Worm (Caenorhabditis elegans) whole organism, young adult: Measurements from ENCODE around the gene srz-24.

Experiments used
- B0019.2 ChIP-seq: fragments of 200-800 bp; sonication (Bioruptor generic); conservative IDR thresholded peaks from 2 replicates; pipeline ENCODE4 v1.3.6; 2022; ENCODE audit warnings: missing genetic modification reagents, missing genetic modification characterization, missing compliant biosample characterization
- B0035.1 ChIP-seq: sonication (generic microtip); optimal IDR thresholded peaks from 2 replicates; lab custom pipeline; 2016; ENCODE audit warnings: missing genetic modification characterization, mild to moderate bottlenecking, missing compliant biosample characterization, missing genotype, missing genetic modification reagents
- C17E4.6 ChIP-seq: fragments of 200-800 bp; sonication (Bioruptor generic); IDR thresholded peaks from 2 replicates; pipeline ENCODE4 v1.3.6; 2022; ENCODE audit warnings: missing genetic modification reagents, missing genetic modification characterization, missing compliant biosample characterization
- D2030.7 ChIP-seq: fragments of 200-800 bp; sonication (Bioruptor generic); IDR thresholded peaks from 2 replicates; pipeline ENCODE4 v1.3.6; 2022; ENCODE audit warnings: missing genetic modification reagents, missing genetic modification characterization, missing compliant biosample characterization
- F22D6.2 ChIP-seq: sonication (generic microtip); optimal IDR thresholded peaks from 2 replicates; lab custom pipeline; 2016; ENCODE audit warnings: mild to moderate bottlenecking, missing genetic modification characterization, missing compliant biosample characterization
- F37B4.10 ChIP-seq: fragments of 200-800 bp; sonication (Bioruptor generic); IDR thresholded peaks from 2 replicates; pipeline ENCODE4 v1.3.6; 2022; ENCODE audit warnings: missing genetic modification characterization, missing compliant biosample characterization
- K11D2.4 ChIP-seq: fragments of 200-800 bp; sonication (Bioruptor generic); IDR thresholded peaks from 2 replicates; pipeline ENCODE4 v1.3.6; 2022; ENCODE audit warnings: missing genetic modification reagents, missing genetic modification characterization, missing compliant biosample characterization
- K12H6.12 ChIP-seq: fragments of 200-800 bp; sonication (Bioruptor generic); optimal IDR thresholded peaks from 2 replicates; lab custom pipeline; 2018; ENCODE audit warnings: mild to moderate bottlenecking, missing genetic modification characterization, missing compliant biosample characterization
- T07F8.4 ChIP-seq: sonication (generic microtip); optimal IDR thresholded peaks from 2 replicates; lab custom pipeline; 2016; ENCODE audit warnings: mild to moderate bottlenecking, missing genetic modification characterization, moderate library complexity, missing compliant biosample characterization
- Y53F4B.3 ChIP-seq: fragments of 200-800 bp; sonication (Bioruptor generic); IDR thresholded peaks from 2 replicates; pipeline ENCODE4 v1.3.6; 2022; ENCODE audit warnings: missing genetic modification reagents, missing genetic modification characterization, missing compliant biosample characterization
- ama-1 ChIP-seq, 3 experiments: fragments of 150-350 bp in 1 of 3; sonication (generic microtip) in 2 of 3; optimal IDR thresholded peaks; 2 replicates each; lab custom pipeline; 2014 to 2018; ENCODE audit warnings: missing biosample characterization in 2 of 3, missing genetic modification characterization in 2 of 3, missing genetic modification reagents in 2 of 3
- aptf-2 ChIP-seq: fragments of 200-800 bp; sonication (Bioruptor generic); conservative IDR thresholded peaks from 2 replicates; pipeline ENCODE4 v1.3.6; 2022; ENCODE audit warnings: missing genetic modification reagents, missing genetic modification characterization, missing compliant biosample characterization
- aptf-3 ChIP-seq: fragments of 200-800 bp; sonication (Bioruptor generic); IDR thresholded peaks from 2 replicates; pipeline ENCODE4 v1.3.6; 2022; ENCODE audit warnings: missing genetic modification characterization, missing compliant biosample characterization
- atf-7 ChIP-seq: sonication (generic microtip); optimal IDR thresholded peaks from 2 replicates; lab custom pipeline; 2017; ENCODE audit warnings: mild to moderate bottlenecking, missing genetic modification characterization, missing compliant biosample characterization
- attf-5 ChIP-seq: fragments of 200-800 bp; sonication (Bioruptor generic); optimal IDR thresholded peaks from 2 replicates; lab custom pipeline; 2018; ENCODE audit warnings: mild to moderate bottlenecking, missing genetic modification characterization, missing compliant biosample characterization
- bed-2 ChIP-seq: fragments of 200-800 bp; sonication (Bioruptor generic); IDR thresholded peaks from 2 replicates; pipeline ENCODE4 v1.3.6; 2022; ENCODE audit warnings: missing genetic modification reagents, missing genetic modification characterization, missing compliant biosample characterization
- ceh-27 ChIP-seq: fragments of 200-800 bp; sonication (Bioruptor generic); optimal IDR thresholded peaks from 2 replicates; lab custom pipeline; 2018; ENCODE audit warnings: mild to moderate bottlenecking, missing genetic modification characterization, moderate library complexity, missing compliant biosample characterization
- ceh-40 ChIP-seq: fragments of 200-800 bp; sonication (Bioruptor generic); IDR thresholded peaks from 2 replicates; pipeline ENCODE4 v1.3.6; 2022; ENCODE audit warnings: missing genetic modification characterization, missing compliant biosample characterization
- ceh-58 ChIP-seq: fragments of 200-800 bp; sonication (Bioruptor generic); IDR thresholded peaks from 2 replicates; pipeline ENCODE4 v1.3.6; 2022; ENCODE audit warnings: missing genetic modification characterization, missing compliant biosample characterization
- ceh-91 ChIP-seq: fragments of 200-800 bp; sonication (Bioruptor generic); IDR thresholded peaks from 2 replicates; pipeline ENCODE4 v1.3.6; 2022; ENCODE audit warnings: missing genetic modification reagents, missing genetic modification characterization, missing compliant biosample characterization
- die-1 ChIP-seq: sonication (generic microtip); optimal IDR thresholded peaks from 2 replicates; lab custom pipeline; 2016; ENCODE audit warnings: missing genotype, mild to moderate bottlenecking, missing genetic modification characterization, missing compliant biosample characterization
- dox-1 ChIP-seq: fragments of 200-800 bp; sonication (Bioruptor generic); IDR thresholded peaks from 2 replicates; pipeline ENCODE4 v1.3.6; 2022; ENCODE audit warnings: missing genetic modification reagents, missing genetic modification characterization, missing compliant biosample characterization
- efl-1 ChIP-seq: fragments of 150-350 bp; optimal IDR thresholded peaks from 2 replicates; lab custom pipeline; 2014; ENCODE audit warnings: missing biosample characterization, missing genetic modification reagents, missing genetic modification characterization
- egl-18 ChIP-seq: fragments of 200-800 bp; sonication (Bioruptor generic); IDR thresholded peaks from 2 replicates; pipeline ENCODE4 v1.3.6; 2022; ENCODE audit warnings: missing genetic modification reagents, missing genetic modification characterization, missing compliant biosample characterization
- egl-44 ChIP-seq: fragments of 200-800 bp; sonication (Bioruptor generic); IDR thresholded peaks from 2 replicates; pipeline ENCODE4 v1.3.6; 2022; ENCODE audit warnings: missing genetic modification reagents, missing genetic modification characterization, missing compliant biosample characterization
- egrh-3 ChIP-seq: fragments of 200-800 bp; sonication (Bioruptor generic); IDR thresholded peaks from 2 replicates; pipeline ENCODE4 v1.3.6; 2022; ENCODE audit warnings: missing genetic modification reagents, missing genetic modification characterization, missing compliant biosample characterization
- him-1 ChIP-seq: sonication (generic microtip); optimal IDR thresholded peaks from 2 replicates; lab custom pipeline; 2016; ENCODE audit warnings: missing genotype, missing genetic modification reagents, missing genetic modification characterization, missing compliant biosample characterization
- hlh-12 ChIP-seq: sonication (generic microtip); optimal IDR thresholded peaks from 2 replicates; lab custom pipeline; 2016; ENCODE audit warnings: missing genetic modification characterization, missing compliant biosample characterization
- hrde-1 ChIP-seq: sonication (generic microtip); optimal IDR thresholded peaks from 2 replicates; lab custom pipeline; 2016; ENCODE audit warnings: missing genetic modification characterization, mild to moderate bottlenecking, missing compliant biosample characterization, moderate library complexity, missing genotype, missing genetic modification reagents, borderline replicate concordance
- hsf-1 ChIP-seq: fragments of 200-800 bp; sonication (Bioruptor generic); IDR thresholded peaks from 2 replicates; pipeline ENCODE4 v1.3.6; 2022; ENCODE audit warnings: missing genetic modification reagents, missing genetic modification characterization, missing compliant biosample characterization
- let-526 ChIP-seq: fragments of 200-800 bp; sonication (Bioruptor generic); IDR thresholded peaks from 2 replicates; pipeline ENCODE4 v1.3.6; 2022; ENCODE audit warnings: missing genetic modification reagents, missing genetic modification characterization, missing compliant biosample characterization
- lin-40 ChIP-seq: sonication (generic microtip); optimal IDR thresholded peaks from 2 replicates; lab custom pipeline; 2016; ENCODE audit warnings: missing genetic modification characterization, mild to moderate bottlenecking, missing compliant biosample characterization, missing genotype, missing genetic modification reagents
- lir-1 ChIP-seq: fragments of 200-800 bp; sonication (Bioruptor generic); conservative IDR thresholded peaks from 2 replicates; pipeline ENCODE4 v1.3.6; 2022; ENCODE audit warnings: missing genetic modification reagents, missing genetic modification characterization, missing compliant biosample characterization
- lsy-27 ChIP-seq: sonication (generic microtip); optimal IDR thresholded peaks from 2 replicates; lab custom pipeline; 2017; ENCODE audit warnings: missing genetic modification characterization, mild to moderate bottlenecking, missing compliant biosample characterization, antibody characterized with exemption, missing genotype, borderline replicate concordance; ENCODE audit not compliant: insufficient read depth
- madf-6 ChIP-seq: fragments of 200-800 bp; sonication (Bioruptor generic); IDR thresholded peaks from 2 replicates; pipeline ENCODE4 v1.3.6; 2022; ENCODE audit warnings: missing genetic modification reagents, missing genetic modification characterization, missing compliant biosample characterization
- mes-4 ChIP-seq: sonication (generic microtip); optimal IDR thresholded peaks from 2 replicates; lab custom pipeline; 2016; ENCODE audit warnings: missing genotype, missing genetic modification characterization, missing compliant biosample characterization
- mxl-1 ChIP-seq: sonication (generic microtip); optimal IDR thresholded peaks from 2 replicates; lab custom pipeline; 2016; ENCODE audit warnings: missing genetic modification characterization, missing compliant biosample characterization
- nfya-1 ChIP-seq: sonication (generic microtip); optimal IDR thresholded peaks from 2 replicates; lab custom pipeline; 2017; ENCODE audit warnings: antibody characterized with exemption, missing compliant biosample characterization, missing genetic modification characterization, borderline replicate concordance; ENCODE audit not compliant: insufficient read depth
- nfya-2 ChIP-seq: fragments of 200-800 bp; sonication (Bioruptor generic); IDR thresholded peaks from 2 replicates; pipeline ENCODE4 v1.3.6; 2022; ENCODE audit warnings: missing genetic modification reagents, missing genetic modification characterization, missing compliant biosample characterization
- nhr-27 ChIP-seq: fragments of 200-800 bp; sonication (Bioruptor generic); optimal IDR thresholded peaks from 2 replicates; lab custom pipeline; 2018; ENCODE audit warnings: mild to moderate bottlenecking, missing genetic modification characterization, moderate library complexity, missing compliant biosample characterization
- nhr-80 ChIP-seq: sonication (generic microtip); optimal IDR thresholded peaks from 2 replicates; lab custom pipeline; 2016; ENCODE audit warnings: missing genetic modification characterization, missing compliant biosample characterization
- pha-4 ChIP-seq: fragments of 150-350 bp; sonication (generic microtip); optimal IDR thresholded peaks from 2 replicates; lab custom pipeline; 2014; ENCODE audit warnings: missing biosample characterization, missing genetic modification reagents, missing genetic modification characterization
- somi-1 ChIP-seq: fragments of 200-800 bp; sonication (Bioruptor generic); optimal IDR thresholded peaks from 2 replicates; lab custom pipeline; 2018; ENCODE audit warnings: mild to moderate bottlenecking, missing genetic modification characterization, missing compliant biosample characterization
- tbx-9 ChIP-seq: sonication (generic microtip); optimal IDR thresholded peaks from 2 replicates; lab custom pipeline; 2016; ENCODE audit warnings: borderline replicate concordance, missing genetic modification characterization, inconsistent platforms, missing compliant biosample characterization
- zim-3 ChIP-seq: sonication (generic microtip); optimal IDR thresholded peaks from 2 replicates; lab custom pipeline; 2017; ENCODE audit warnings: mild to moderate bottlenecking, missing genetic modification characterization, moderate library complexity, missing compliant biosample characterization
- ztf-25 ChIP-seq: fragments of 200-800 bp; sonication (Bioruptor generic); IDR thresholded peaks from 2 replicates; pipeline ENCODE4 v1.3.6; 2022; ENCODE audit warnings: missing genetic modification reagents, missing genetic modification characterization, missing compliant biosample characterization
- ztf-3 ChIP-seq: fragments of 200-800 bp; sonication (Bioruptor generic); optimal IDR thresholded peaks from 2 replicates; lab custom pipeline; 2018; ENCODE audit warnings: mild to moderate bottlenecking, missing genetic modification characterization, missing compliant biosample characterization
- ztf-6 ChIP-seq: fragments of 200-800 bp; sonication (Bioruptor generic); IDR thresholded peaks from 2 replicates; pipeline ENCODE4 v1.3.6; 2022; ENCODE audit warnings: missing genetic modification reagents, missing genetic modification characterization, missing compliant biosample characterization

The srz-24 gene

ce11 chrIV:4930754-4931322 lies 50.1 kb downstream of the srz-24 start (continued):
- TF ChIP-seq mes-4 (tag; lab: Kevin White, UChicago) = peak; percentile 47
- no peak for TF ChIP-seq nfya-2
- 0 out of 2 replicates have a peak, but pooled peaks have one; percentile 54 for TF ChIP-seq ztf-25 (GFP tag; lab: Robert Waterston, UW)
- no peak for TF ChIP-seq lir-1 (GFP tag; lab: Robert Waterston, UW)
- no peak for TF ChIP-seq F37B4.10 (GFP tag; lab: Robert Waterston, UW)
- TF ChIP-seq efl-1 (GFP tag; lab: Kevin White, UChicago) = no peak
- no peak for TF ChIP-seq B0019.2 (GFP tag; lab: Robert Waterston, UW)
- no peak for TF ChIP-seq nhr-80 (tag; lab: Kevin White, UChicago)
- TF ChIP-seq zim-3 = no peak
- TF ChIP-seq ceh-40 (GFP tag; lab: Robert Waterston, UW) = peak; percentile 65; the same call in 1 of the 2 replicates
- no peak for TF ChIP-seq F22D6.2
- no peak for TF ChIP-seq aptf-2
- TF ChIP-seq hlh-12 (tag; lab: Kevin White, UChicago) = peak; percentile 56
- TF ChIP-seq madf-6 (GFP tag; lab: Robert Waterston, UW) = no peak; the same call in 1 of the 2 replicates
- TF ChIP-seq Y53F4B.3 (GFP tag; lab: Robert Waterston, UW) = no peak
- no peak for TF ChIP-seq pha-4 (tag; lab: Kevin White, UChicago)
- no peak for TF ChIP-seq egl-18 (GFP tag; lab: Robert Waterston, UW)
- peak; percentile 37 for TF ChIP-seq him-1
- TF ChIP-seq K12H6.12 (tag; lab: Kevin White, UChicago) = no peak
- no peak; the same call in 1 of the 2 replicates for TF ChIP-seq dox-1 (GFP tag; lab: Robert Waterston, UW)
- TF ChIP-seq attf-5 (GFP tag; lab: Kevin White, UChicago) = no peak
- TF ChIP-seq K11D2.4 (GFP tag; lab: Robert Waterston, UW) = no peak
- TF ChIP-seq T07F8.4 = peak; percentile 45
- TF ChIP-seq ztf-6 (GFP tag; lab: Robert Waterston, UW) = no peak
- no peak for TF ChIP-seq hrde-1
- TF ChIP-seq ceh-91 = no peak
- no peak for TF ChIP-seq atf-7
- peak; percentile 30 for TF ChIP-seq mxl-1 (tag; lab: Kevin White, UChicago)
- TF ChIP-seq let-526 (GFP tag; lab: Robert Waterston, UW) = no peak
- no peak for TF ChIP-seq ama-1 (optimal IDR thresholded peaks at IDR 0.05; lab: Kevin White, UChicago)
- TF ChIP-seq ama-1 (GFP tag; optimal IDR thresholded peaks at IDR 0.05; lab: Kevin White, UChicago) = no peak
- TF ChIP-seq lsy-27 (tag; lab: Kevin White, UChicago) = no peak
- no peak for TF ChIP-seq ceh-58
- TF ChIP-seq die-1 = peak; percentile 73
- no peak for TF ChIP-seq bed-2 (GFP tag; lab: Robert Waterston, UW)
- TF ChIP-seq ceh-27 (GFP tag; lab: Kevin White, UChicago) = no peak
- TF ChIP-seq nhr-27 = no peak
- TF ChIP-seq aptf-3 (GFP tag; lab: Robert Waterston, UW) = 0 out of 2 replicates have a peak, but pooled peaks have one; percentile 57
- TF ChIP-seq tbx-9 (tag; lab: Kevin White, UChicago) = no peak
- no peak for TF ChIP-seq ztf-3 (GFP tag; lab: Kevin White, UChicago)
- TF ChIP-seq hsf-1 = no peak; the same call in 1 of the 2 replicates
- no peak for TF ChIP-seq B0035.1 (tag; lab: Kevin White, UChicago)
- TF ChIP-seq somi-1 (GFP tag; lab: Kevin White, UChicago) = no peak
- peak; percentile 48; the same call in 1 of the 2 replicates for TF ChIP-seq C17E4.6 (GFP tag; lab: Robert Waterston, UW)
- no peak for TF ChIP-seq egrh-3 (GFP tag; lab: Robert Waterston, UW)
- no peak for TF ChIP-seq lin-40 (tag; lab: Kevin White, UChicago)
- peak; percentile 39; the same call in 1 of the 2 replicates for TF ChIP-seq egl-44 (GFP tag; lab: Robert Waterston, UW)
- no peak; the same call in 1 of the 2 replicates for TF ChIP-seq D2030.7 (GFP tag; lab: Robert Waterston, UW)
- TF ChIP-seq nfya-1 (tag; lab: Kevin White, UChicago) = no peak
